Fruit fly (Drosophila melanogaster) whole organism, embryonic: Measurements from ENCODE around the gene CAH3.

Experiments
- CG11560 ChIP-seq: fragments of 200-800 bp; sonication (Bioruptor generic); IDR thresholded peaks from 3 replicates; pipeline ENCODE4 v1.3.6; 2022; ENCODE audit warnings: missing biosample characterization, missing genetic modification characterization
- CG11695 ChIP-seq: fragments of 200-800 bp; sonication (Bioruptor generic); IDR thresholded peaks from 3 replicates; pipeline ENCODE4 v1.3.6; 2022; ENCODE audit warnings: missing biosample characterization, missing genetic modification characterization
- CG13624 ChIP-seq: fragments of 200-800 bp; sonication (Bioruptor generic); optimal IDR thresholded peaks from 2 replicates; lab custom pipeline; 2016; ENCODE audit warnings: missing biosample characterization, missing genetic modification characterization
- CG14441 ChIP-seq: fragments of 200-800 bp; sonication (Bioruptor generic); IDR thresholded peaks from 2 replicates; pipeline ENCODE4 v1.3.6; 2022; ENCODE audit warnings: missing biosample characterization, missing genetic modification characterization
- CG1832 ChIP-seq: fragments of 200-800 bp; sonication (Bioruptor generic); optimal IDR thresholded peaks from 2 replicates; lab custom pipeline; 2017; ENCODE audit warnings: missing biosample characterization, mild to moderate bottlenecking, missing genetic modification characterization, inconsistent platforms
- CG2116 ChIP-seq: fragments of 200-800 bp; sonication (Bioruptor generic); optimal IDR thresholded peaks from 3 replicates; lab custom pipeline; 2018; ENCODE audit warnings: missing biosample characterization, mild to moderate bottlenecking, missing genetic modification characterization
- CG2120 ChIP-seq: fragments of 200-800 bp; sonication (Bioruptor generic); optimal IDR thresholded peaks from 3 replicates; lab custom pipeline; 2016; ENCODE audit warnings: missing biosample characterization, missing genetic modification characterization
- CG2129 ChIP-seq: fragments of 200-800 bp; sonication (Bioruptor generic); IDR thresholded peaks from 2 replicates; pipeline ENCODE4 v1.3.6; 2022; ENCODE audit warnings: missing biosample characterization, missing genetic modification characterization; ENCODE audit not compliant: partially characterized antibody
- CG30020 ChIP-seq: fragments of 200-800 bp; optimal IDR thresholded peaks from 2 replicates; lab custom pipeline; 2019; ENCODE audit warnings: missing biosample characterization, mild to moderate bottlenecking, missing genetic modification characterization, moderate library complexity
- CG30403 ChIP-seq: fragments of 200-800 bp; sonication (Bioruptor generic); optimal IDR thresholded peaks from 3 replicates; lab custom pipeline; 2016; ENCODE audit warnings: missing biosample characterization, missing genetic modification characterization
- CG31388 ChIP-seq: fragments of 200-800 bp; sonication (Bioruptor generic); optimal IDR thresholded peaks from 2 replicates; lab custom pipeline; 2016; ENCODE audit warnings: missing biosample characterization, missing genetic modification characterization
- CG3163 ChIP-seq: fragments of 200-800 bp; sonication (Bioruptor generic); optimal IDR thresholded peaks from 3 replicates; lab custom pipeline; 2016; ENCODE audit warnings: missing biosample characterization, missing genetic modification characterization
- CG6654 ChIP-seq: fragments of 200-800 bp; sonication (Bioruptor generic); optimal IDR thresholded peaks from 2 replicates; lab custom pipeline; 2017; ENCODE audit warnings: missing biosample characterization, mild to moderate bottlenecking, missing genetic modification characterization
- CG6791 ChIP-seq: fragments of 200-800 bp; sonication (Bioruptor generic); IDR thresholded peaks from 3 replicates; pipeline ENCODE4 v1.3.6; 2022; ENCODE audit warnings: missing biosample characterization, missing genetic modification characterization; ENCODE audit not compliant: partially characterized antibody
- CG7987 ChIP-seq: fragments of 200-800 bp; sonication (Bioruptor generic); optimal IDR thresholded peaks from 2 replicates; lab custom pipeline; 2018; ENCODE audit warnings: missing biosample characterization, mild to moderate bottlenecking, missing genetic modification characterization, moderate library complexity
- Camta ChIP-seq: fragments of 200-800 bp; sonication (Bioruptor generic); optimal IDR thresholded peaks from 2 replicates; lab custom pipeline; 2016; ENCODE audit warnings: missing biosample characterization, missing genetic modification characterization
- Dad ChIP-seq: fragments of 200-800 bp; sonication (Bioruptor generic); optimal IDR thresholded peaks from 3 replicates; lab custom pipeline; 2016; ENCODE audit warnings: missing biosample characterization, missing genetic modification characterization
- Deaf1 ChIP-seq: fragments of 200-800 bp; optimal IDR thresholded peaks from 3 replicates; lab custom pipeline; 2019; ENCODE audit warnings: missing biosample characterization, mild to moderate bottlenecking, missing genetic modification characterization, moderate library complexity
- Dll ChIP-seq: fragments of 200-800 bp; sonication (Bioruptor generic); IDR thresholded peaks from 4 replicates; pipeline ENCODE4 v1.3.6; 2022; ENCODE audit warnings: missing biosample characterization, missing genetic modification characterization; ENCODE audit not compliant: partially characterized antibody
- Drgx ChIP-seq: fragments of 200-800 bp; sonication (Bioruptor generic); IDR thresholded peaks from 2 replicates; pipeline ENCODE4 v1.3.6; 2022; ENCODE audit warnings: missing biosample characterization, missing genetic modification characterization
- E2f2 ChIP-seq: fragments of 200-800 bp; sonication (Bioruptor generic); IDR thresholded peaks from 2 replicates; pipeline ENCODE4 v1.3.6; 2022; ENCODE audit warnings: missing biosample characterization, missing genetic modification characterization
- GATAe ChIP-seq: fragments of 200-800 bp; sonication (Bioruptor generic); conservative IDR thresholded peaks from 2 replicates; pipeline ENCODE4 v1.3.6; 2022; ENCODE audit warnings: missing biosample characterization, missing genetic modification characterization
- H2.0 ChIP-seq: fragments of 200-800 bp; sonication (Bioruptor generic); IDR thresholded peaks from 2 replicates; pipeline ENCODE4 v1.3.6; 2022; ENCODE audit warnings: missing biosample characterization, missing genetic modification characterization
- HLH54F ChIP-seq: fragments of 200-800 bp; sonication (Bioruptor generic); optimal IDR thresholded peaks from 3 replicates; lab custom pipeline; 2016; ENCODE audit warnings: missing biosample characterization, missing genetic modification characterization
- Hmr ChIP-seq: fragments of 200-800 bp; sonication (Bioruptor generic); optimal IDR thresholded peaks from 3 replicates; lab custom pipeline; 2017; ENCODE audit warnings: mild to moderate bottlenecking, missing biosample characterization, missing genetic modification reagents, missing genetic modification characterization
- Hr51 ChIP-seq, 2 experiments: fragments of 200-800 bp; sonication (Bioruptor generic); optimal IDR thresholded peaks; 2 replicates in 1 of 2; 3 replicates in 1 of 2; lab custom pipeline; 2016 to 2018; ENCODE audit warnings: missing biosample characterization in 2 of 2, missing genetic modification characterization in 2 of 2, mild to moderate bottlenecking in 1 of 2, moderate library complexity in 1 of 2
- Hr78 ChIP-seq, 2 experiments: fragments of 200-800 bp in 1 of 2; fragments of >200 bp in 1 of 2; sonication (Bioruptor generic) in 1 of 2; optimal IDR thresholded peaks; 2 replicates each; lab custom pipeline; 2017 to 2019; ENCODE audit warnings: missing biosample characterization in 2 of 2, missing genetic modification characterization in 2 of 2, mild to moderate bottlenecking in 1 of 2, moderate library complexity in 1 of 2
- MBD-R2 ChIP-seq: fragments of 200-800 bp; sonication (Bioruptor generic); IDR thresholded peaks from 2 replicates; pipeline ENCODE4 v1.3.6; 2022; ENCODE audit warnings: missing biosample characterization, missing genetic modification characterization
- Oli ChIP-seq: fragments of 200-800 bp; sonication (Bioruptor generic); optimal IDR thresholded peaks from 2 replicates; lab custom pipeline; 2018; ENCODE audit warnings: missing biosample characterization, mild to moderate bottlenecking, missing genetic modification characterization, moderate library complexity
- Pdp1 ChIP-seq, 2 experiments: fragments of 200-800 bp; sonication (Bioruptor generic); optimal IDR thresholded peaks; 3 replicates each; lab custom pipeline; 2016; ENCODE audit warnings: missing biosample characterization in 2 of 2, missing genetic modification characterization in 2 of 2, mild to moderate bottlenecking in 1 of 2, moderate library complexity in 1 of 2
- Sin3A ChIP-seq: fragments of >200 bp; optimal IDR thresholded peaks from 2 replicates; lab custom pipeline; 2018
- Sry-δ ChIP-seq: fragments of 200-800 bp; sonication (Bioruptor generic); optimal IDR thresholded peaks from 2 replicates; lab custom pipeline; 2016; ENCODE audit warnings: missing biosample characterization, missing genetic modification characterization
- amos ChIP-seq: fragments of 200-800 bp; sonication (Bioruptor generic); IDR thresholded peaks from 2 replicates; pipeline ENCODE4 v1.3.6; 2022; ENCODE audit warnings: missing biosample characterization, missing genetic modification characterization; ENCODE audit not compliant: partially characterized antibody
- dpn ChIP-seq, 2 experiments: fragments of 200-800 bp; sonication (Bioruptor generic); optimal IDR thresholded peaks; 3 replicates each; lab custom pipeline; 2016; ENCODE audit warnings: missing biosample characterization in 2 of 2, missing genetic modification characterization in 2 of 2
- eyg ChIP-seq: fragments of 200-800 bp; sonication (Bioruptor generic); optimal IDR thresholded peaks from 3 replicates; lab custom pipeline; 2016; ENCODE audit warnings: missing biosample characterization, missing genetic modification characterization
- gcm2 ChIP-seq: fragments of 200-800 bp; sonication (Bioruptor generic); optimal IDR thresholded peaks from 2 replicates; lab custom pipeline; 2016; ENCODE audit warnings: missing biosample characterization, missing genetic modification characterization
- gfzf ChIP-seq: fragments of 200-800 bp; sonication (Bioruptor generic); optimal IDR thresholded peaks from 2 replicates; lab custom pipeline; 2016; ENCODE audit warnings: missing biosample characterization, mild to moderate bottlenecking, missing genetic modification characterization, moderate library complexity
- grau ChIP-seq: fragments of 200-800 bp; optimal IDR thresholded peaks from 3 replicates; lab custom pipeline; 2019; ENCODE audit warnings: missing biosample characterization, mild to moderate bottlenecking, missing genetic modification characterization, moderate library complexity
- gsb ChIP-seq: fragments of 200-800 bp; sonication (Bioruptor generic); IDR thresholded peaks from 2 replicates; pipeline ENCODE4 v1.3.6; 2022; ENCODE audit warnings: missing biosample characterization, missing genetic modification characterization
- h ChIP-seq: fragments of >200 bp; optimal IDR thresholded peaks from 2 replicates; lab custom pipeline; 2017
- hbn ChIP-seq: fragments of 200-800 bp; sonication (Bioruptor generic); IDR thresholded peaks from 2 replicates; pipeline ENCODE4 v1.3.6; 2022; ENCODE audit warnings: missing biosample characterization, missing genetic modification characterization; ENCODE audit not compliant: partially characterized antibody
- jigr1 ChIP-seq: fragments of 200-800 bp; sonication (Bioruptor generic); IDR thresholded peaks from 3 replicates; pipeline ENCODE4 v1.3.6; 2022; ENCODE audit warnings: missing biosample characterization, missing genetic modification characterization
- mirr ChIP-seq: fragments of 200-800 bp; sonication (Bioruptor generic); optimal IDR thresholded peaks from 3 replicates; lab custom pipeline; 2018; ENCODE audit warnings: missing biosample characterization, mild to moderate bottlenecking, missing genetic modification characterization
- nom ChIP-seq: fragments of 200-800 bp; sonication (Bioruptor generic); optimal IDR thresholded peaks from 2 replicates; lab custom pipeline; 2017; ENCODE audit warnings: missing biosample characterization, missing genetic modification characterization, mild to moderate bottlenecking, moderate library complexity, missing genetic modification reagents
- pros ChIP-seq: fragments of 200-800 bp; sonication (Bioruptor generic); optimal IDR thresholded peaks from 3 replicates; lab custom pipeline; 2019; ENCODE audit warnings: missing biosample characterization, mild to moderate bottlenecking, missing genetic modification characterization, moderate library complexity
- ranshi ChIP-seq: fragments of 200-800 bp; sonication (Bioruptor generic); IDR thresholded peaks from 2 replicates; pipeline ENCODE4 v1.3.6; 2022; ENCODE audit warnings: missing biosample characterization, missing genetic modification characterization
- schlank ChIP-seq: fragments of 200-800 bp; sonication (Bioruptor generic); optimal IDR thresholded peaks from 2 replicates; lab custom pipeline; 2018; ENCODE audit warnings: missing biosample characterization, mild to moderate bottlenecking, missing genetic modification characterization
- sob ChIP-seq: fragments of 200-800 bp; sonication (Bioruptor generic); IDR thresholded peaks from 2 replicates; pipeline ENCODE4 v1.3.6; 2022; ENCODE audit warnings: missing biosample characterization, missing genetic modification characterization
- tna ChIP-seq: fragments of 200-800 bp; sonication (Bioruptor generic); IDR thresholded peaks from 2 replicates; pipeline ENCODE4 v1.3.6; 2022; ENCODE audit warnings: missing biosample characterization, missing genetic modification characterization; ENCODE audit not compliant: partially characterized antibody
- trem ChIP-seq: fragments of 200-800 bp; optimal IDR thresholded peaks from 3 replicates; lab custom pipeline; 2019; ENCODE audit warnings: missing biosample characterization, mild to moderate bottlenecking, missing genetic modification characterization, moderate library complexity
- zfh2 ChIP-seq: fragments of 200-800 bp; sonication (Bioruptor generic); optimal IDR thresholded peaks from 2 replicates; lab custom pipeline; 2016; ENCODE audit warnings: missing biosample characterization, missing genetic modification characterization

Gene CAH3

dm6 chrX:8720213-8720612 is 39.2 kb downstream of the CAH3 start, which contains the start of gene CG1789 (continued):
- TF ChIP-seq trem (peak; percentile 53), CG1832 (GFP tag; lab: Kevin White, UChicago) (no peak), CG11560 (tag; lab: Robert Waterston, UW) (peak; percentile 75; the same call in 2 of the 3 replicates), Drgx (GFP tag; lab: Robert Waterston, UW) (no peak), Deaf1 (tag; lab: Kevin White, UChicago) (no peak), E2f2 (GFP tag; lab: Robert Waterston, UW) (peak; percentile 77), HLH54F (GFP tag; lab: Kevin White, UChicago) (peak; percentile 24), CG6654 (GFP tag; lab: Kevin White, UChicago) (no peak), Hr78 (GFP tag; optimal IDR thresholded peaks at IDR 0.05; lab: Kevin White, UChicago) (no peak), Dad (GFP tag; lab: Kevin White, UChicago) (no peak), nom (GFP tag; lab: Kevin White, UChicago) (no peak), Oli (no peak), ranshi (no peak), CG2116 (GFP tag; lab: Kevin White, UChicago) (peak; percentile 75), zfh2 (GFP tag; lab: Kevin White, UChicago) (peak; percentile 10), MBD-R2 (GFP tag; lab: Robert Waterston, UW) (peak; percentile 75), CG2120 (peak; percentile 49), eyg (no peak), Camta (GFP tag; lab: Kevin White, UChicago) (peak; percentile 13), amos (GFP tag; lab: Robert Waterston, UW) (peak; percentile 85), CG30020 (peak; percentile 23), CG11695 (no peak), Hmr (GFP tag; lab: Kevin White, UChicago) (no peak), gfzf (GFP tag; lab: Kevin White, UChicago) (peak; percentile 47), CG14441 (GFP tag; lab: Robert Waterston, UW) (no peak), CG31388 (no peak), hbn (GFP tag; lab: Robert Waterston, UW) (peak; percentile 92), H2.0 (GFP tag; lab: Robert Waterston, UW) (no peak), gcm2 (GFP tag; lab: Kevin White, UChicago) (no peak), Hr51 (GFP tag; optimal IDR thresholded peaks at IDR 0.05; lab: Kevin White, UChicago) (peak in 1 of 2 experiments; percentile 4), CG30403 (GFP tag; lab: Kevin White, UChicago) (peak; percentile 34), Dll (GFP tag; lab: Robert Waterston, UW) (peak; percentile 98), Sin3A (lab: Kevin White, UChicago) (peak; percentile 85), CG7987 (GFP tag; lab: Kevin White, UChicago) (no peak), Pdp1 (GFP tag; optimal IDR thresholded peaks at IDR 0.05; lab: Kevin White, UChicago) (peak; percentile 28 to 42), pros (GFP tag; lab: Kevin White, UChicago) (no peak), grau (tag; lab: Kevin White, UChicago) (peak; percentile 30), mirr (GFP tag; lab: Kevin White, UChicago) (no peak), GATAe (GFP tag; lab: Robert Waterston, UW) (no peak), jigr1 (no peak), schlank (tag; lab: Kevin White, UChicago) (no peak), dpn (GFP tag; optimal IDR thresholded peaks at IDR 0.05; lab: Kevin White, UChicago) (peak; percentile 30 to 60), gsb (GFP tag; lab: Robert Waterston, UW) (no peak), CG3163 (GFP tag; lab: Kevin White, UChicago) (no peak), tna (GFP tag; lab: Robert Waterston, UW) (peak; percentile 67), CG13624 (GFP tag; lab: Kevin White, UChicago) (peak; percentile 16), Sry-δ (GFP tag; lab: Kevin White, UChicago) (peak; percentile 96), h (lab: Kevin White, UChicago) (no peak), CG6791 (peak; percentile 84), sob (peak; percentile 38; the same call in 1 of the 2 replicates), CG2129 (GFP tag; lab: Robert Waterston, UW) (peak; percentile 89)
